Fruit fly (Drosophila melanogaster) whole organism, embryonic: ENCODE measurements around the gene CG42784.

Experiments
- Asciz ChIP-seq: fragments of 200-800 bp; sonication (Bioruptor generic); optimal IDR thresholded peaks from 2 replicates; lab custom pipeline; 2017; ENCODE audit warnings: missing biosample characterization, mild to moderate bottlenecking, missing genetic modification characterization, missing genetic modification reagents
- CG11504 ChIP-seq: fragments of 200-800 bp; sonication (Bioruptor generic); optimal IDR thresholded peaks from 3 replicates; lab custom pipeline; 2019; ENCODE audit warnings: missing biosample characterization, mild to moderate bottlenecking, missing genetic modification characterization, moderate library complexity
- CG12391 ChIP-seq: fragments of 200-800 bp; sonication (Bioruptor generic); optimal IDR thresholded peaks from 3 replicates; lab custom pipeline; 2018; ENCODE audit warnings: missing biosample characterization, mild to moderate bottlenecking, missing genetic modification characterization, moderate library complexity
- CG1832 ChIP-seq: fragments of 200-800 bp; sonication (Bioruptor generic); optimal IDR thresholded peaks from 2 replicates; lab custom pipeline; 2017; ENCODE audit warnings: missing biosample characterization, mild to moderate bottlenecking, missing genetic modification characterization, inconsistent platforms
- CG2199 ChIP-seq: fragments of 200-800 bp; sonication (Bioruptor generic); IDR thresholded peaks from 3 replicates; pipeline ENCODE4 v1.3.6; 2022; ENCODE audit warnings: missing biosample characterization, missing genetic modification characterization
- CG2712 ChIP-seq: fragments of 200-800 bp; optimal IDR thresholded peaks from 3 replicates; lab custom pipeline; 2019; ENCODE audit warnings: missing biosample characterization, mild to moderate bottlenecking, missing genetic modification characterization, moderate library complexity
- CG3281 ChIP-seq: fragments of 200-800 bp; sonication (Bioruptor generic); optimal IDR thresholded peaks from 3 replicates; lab custom pipeline; 2017; ENCODE audit warnings: missing biosample characterization, mild to moderate bottlenecking, missing genetic modification characterization
- CG3407 ChIP-seq: fragments of 200-800 bp; sonication (Bioruptor generic); optimal IDR thresholded peaks from 2 replicates; lab custom pipeline; 2018; ENCODE audit warnings: missing biosample characterization, mild to moderate bottlenecking, missing genetic modification characterization
- CG4404 ChIP-seq: fragments of 200-800 bp; sonication (Bioruptor generic); IDR thresholded peaks from 2 replicates; pipeline ENCODE4 v1.3.6; 2022; ENCODE audit warnings: missing biosample characterization, missing genetic modification characterization
- CG6765 ChIP-seq: fragments of 200-800 bp; sonication (Bioruptor generic); optimal IDR thresholded peaks from 3 replicates; lab custom pipeline; 2017; ENCODE audit warnings: missing biosample characterization, mild to moderate bottlenecking, missing genetic modification characterization
- D ChIP-seq, 2 experiments: fragments of 200-800 bp in 1 of 2; fragments of >200 bp in 1 of 2; sonication (Bioruptor generic) in 1 of 2; optimal IDR thresholded peaks; 2 replicates in 1 of 2; 3 replicates in 1 of 2; lab custom pipeline; 2017; ENCODE audit warnings: mild to moderate bottlenecking in 1 of 2, missing biosample characterization in 1 of 2, missing genetic modification characterization in 1 of 2, missing genetic modification reagents in 1 of 2
- Doc2 ChIP-seq: fragments of 200-800 bp; sonication (Bioruptor generic); IDR thresholded peaks from 2 replicates; pipeline ENCODE4 v1.3.6; 2022; ENCODE audit warnings: missing biosample characterization, missing genetic modification characterization
- Doc3 ChIP-seq: fragments of 200-800 bp; sonication (Bioruptor generic); IDR thresholded peaks from 3 replicates; pipeline ENCODE4 v1.3.6; 2022; ENCODE audit warnings: missing biosample characterization, missing genetic modification characterization; ENCODE audit not compliant: partially characterized antibody
- ERR ChIP-seq: fragments of 200-800 bp; sonication (Bioruptor generic); optimal IDR thresholded peaks from 2 replicates; lab custom pipeline; 2016; ENCODE audit warnings: missing biosample characterization, missing genetic modification characterization
- Eip74EF ChIP-seq, 2 experiments: fragments of 200-800 bp in 1 of 2; fragments of >200 bp in 1 of 2; sonication (Bioruptor generic) in 1 of 2; optimal IDR thresholded peaks; 2 replicates each; lab custom pipeline; 2017 to 2019; ENCODE audit warnings: missing biosample characterization in 2 of 2, missing genetic modification characterization in 2 of 2, mild to moderate bottlenecking in 1 of 2, moderate library complexity in 1 of 2
- Ets65A ChIP-seq: fragments of 200-800 bp; sonication (Bioruptor generic); peaks from one replicate; lab custom pipeline; 2016; ENCODE audit warnings: missing biosample characterization, missing genetic modification characterization
- Fer1 ChIP-seq: fragments of 200-800 bp; sonication (Bioruptor generic); optimal IDR thresholded peaks from 2 replicates; lab custom pipeline; 2017; ENCODE audit warnings: missing biosample characterization, mild to moderate bottlenecking, missing genetic modification characterization
- Max ChIP-seq: fragments of 200-800 bp; sonication (Bioruptor generic); optimal IDR thresholded peaks from 2 replicates; lab custom pipeline; 2016; ENCODE audit warnings: missing biosample characterization, mild to moderate bottlenecking, missing genetic modification characterization
- Med ChIP-seq: fragments of 200-800 bp; sonication (Bioruptor generic); peaks from one replicate; lab custom pipeline; 2016; ENCODE audit warnings: missing biosample characterization, missing genetic modification characterization, mild to moderate bottlenecking, inconsistent platforms, moderate library complexity
- Opbp ChIP-seq: fragments of 200-800 bp; sonication (Bioruptor generic); IDR thresholded peaks from 3 replicates; pipeline ENCODE4 v1.3.6; 2022; ENCODE audit warnings: missing biosample characterization, missing genetic modification characterization; ENCODE audit not compliant: partially characterized antibody
- Pdp1 ChIP-seq, 2 experiments: fragments of 200-800 bp; sonication (Bioruptor generic); optimal IDR thresholded peaks; 3 replicates each; lab custom pipeline; 2016; ENCODE audit warnings: missing biosample characterization in 2 of 2, missing genetic modification characterization in 2 of 2, mild to moderate bottlenecking in 1 of 2, moderate library complexity in 1 of 2
- Stat92E ChIP-seq, 3 experiments: fragments of >200 bp in 2 of 3; fragments of 200-800 bp in 1 of 3; sonication (Bioruptor generic) in 1 of 3; optimal IDR thresholded peaks; 2 replicates each; lab custom pipeline; 2017 to 2019; ENCODE audit warnings: missing biosample characterization in 3 of 3, missing genetic modification characterization in 3 of 3, mild to moderate bottlenecking in 1 of 3, moderate library complexity in 1 of 3
- ara ChIP-seq: fragments of 200-800 bp; sonication (Bioruptor generic); IDR thresholded peaks from 2 replicates; pipeline ENCODE4 v1.3.6; 2022; ENCODE audit warnings: missing biosample characterization, missing genetic modification characterization
- bsh ChIP-seq, 2 experiments: fragments of 200-800 bp; sonication (Bioruptor generic); optimal IDR thresholded peaks; 2 replicates each; lab custom pipeline; 2017 to 2018; ENCODE audit warnings: mild to moderate bottlenecking in 2 of 2, missing biosample characterization in 2 of 2, missing genetic modification characterization in 2 of 2, moderate library complexity in 1 of 2
- chinmo ChIP-seq: fragments of 200-800 bp; sonication (Bioruptor generic); IDR thresholded peaks from 4 replicates; pipeline ENCODE4 v1.3.6; 2022; ENCODE audit warnings: missing biosample characterization, missing genetic modification characterization; ENCODE audit not compliant: partially characterized antibody
- dimm ChIP-seq: fragments of 200-800 bp; sonication (Bioruptor generic); IDR thresholded peaks from 2 replicates; pipeline ENCODE4 v1.3.6; 2022; ENCODE audit warnings: missing biosample characterization, missing genetic modification characterization
- dysf ChIP-seq: fragments of 200-800 bp; sonication (Bioruptor generic); IDR thresholded peaks from 3 replicates; pipeline ENCODE4 v1.3.6; 2022; ENCODE audit warnings: missing biosample characterization, missing genetic modification characterization
- ftz-f1 ChIP-seq: fragments of 200-800 bp; sonication (Bioruptor generic); optimal IDR thresholded peaks from 2 replicates; lab custom pipeline; 2016; ENCODE audit warnings: missing biosample characterization, missing genetic modification characterization
- grn ChIP-seq: fragments of 200-800 bp; sonication (Bioruptor generic); optimal IDR thresholded peaks from 3 replicates; lab custom pipeline; 2017; ENCODE audit warnings: missing biosample characterization, missing genetic modification characterization
- ham ChIP-seq: fragments of 200-800 bp; sonication (Bioruptor generic); IDR thresholded peaks from 2 replicates; pipeline ENCODE4 v1.3.6; 2022; ENCODE audit warnings: missing biosample characterization, missing genetic modification characterization
- jing ChIP-seq: fragments of 200-800 bp; sonication (Bioruptor generic); optimal IDR thresholded peaks from 2 replicates; lab custom pipeline; 2018; ENCODE audit warnings: missing biosample characterization, mild to moderate bottlenecking, missing genetic modification characterization
- klu ChIP-seq: fragments of 200-800 bp; sonication (Bioruptor generic); IDR thresholded peaks from 2 replicates; pipeline ENCODE4 v1.3.6; 2022; ENCODE audit warnings: missing biosample characterization, missing genetic modification characterization
- knrl ChIP-seq: fragments of 200-800 bp; sonication (Bioruptor generic); IDR thresholded peaks from 3 replicates; pipeline ENCODE4 v1.3.6; 2022; ENCODE audit warnings: missing biosample characterization, missing genetic modification characterization; ENCODE audit not compliant: partially characterized antibody
- mld ChIP-seq: fragments of 200-800 bp; sonication (Bioruptor generic); IDR thresholded peaks from 3 replicates; pipeline ENCODE4 v1.3.6; 2022; ENCODE audit warnings: missing biosample characterization, missing genetic modification characterization; ENCODE audit not compliant: partially characterized antibody
- nerfin-2 ChIP-seq: fragments of 200-800 bp; sonication (Bioruptor generic); IDR thresholded peaks from 2 replicates; pipeline ENCODE4 v1.3.6; 2022; ENCODE audit warnings: missing biosample characterization, missing genetic modification characterization; ENCODE audit not compliant: partially characterized antibody
- stwl ChIP-seq: fragments of 200-800 bp; sonication (Bioruptor generic); optimal IDR thresholded peaks from 3 replicates; lab custom pipeline; 2018; ENCODE audit warnings: missing biosample characterization, mild to moderate bottlenecking, missing genetic modification characterization, moderate library complexity
- sug ChIP-seq: fragments of 200-800 bp; optimal IDR thresholded peaks from 2 replicates; lab custom pipeline; 2019; ENCODE audit warnings: missing biosample characterization, mild to moderate bottlenecking, missing genetic modification characterization, moderate library complexity
- vnd ChIP-seq: fragments of 200-800 bp; sonication (Bioruptor generic); IDR thresholded peaks from 3 replicates; pipeline ENCODE4 v1.3.6; 2022; ENCODE audit warnings: missing biosample characterization, missing genetic modification characterization; ENCODE audit not compliant: partially characterized antibody
- z ChIP-seq: fragments of 200-800 bp; sonication (Bioruptor generic); IDR thresholded peaks from 3 replicates; pipeline ENCODE4 v1.3.6; 2022; ENCODE audit warnings: missing biosample characterization, missing genetic modification characterization

Gene CG42784

dm6 chr2L:13500416-13500815, 85.2 kb downstream of the CG42784 start (continued):
- TF ChIP-seq Fer1 (GFP tag; lab: Kevin White, UChicago) (no peak), klu (GFP tag; lab: Robert Waterston, UW) (no peak), ftz-f1 (GFP tag; lab: Kevin White, UChicago) (no peak), Eip74EF (GFP tag; optimal IDR thresholded peaks at IDR 0.05; lab: Kevin White, UChicago) (no peak), CG11504 (tag; lab: Kevin White, UChicago) (no peak), Doc2 (no peak), grn (GFP tag; lab: Kevin White, UChicago) (no peak), CG4404 (no peak), ERR (no peak), Stat92E (GFP tag; optimal IDR thresholded peaks at IDR 0.05; lab: Kevin White, UChicago) (no peak), Asciz (GFP tag; lab: Kevin White, UChicago) (no peak), Opbp (GFP tag; lab: Robert Waterston, UW) (no peak), CG1832 (GFP tag; lab: Kevin White, UChicago) (no peak), CG3407 (no peak), jing (GFP tag; lab: Kevin White, UChicago) (no peak), Max (no peak), nerfin-2 (GFP tag; lab: Robert Waterston, UW) (no peak), CG12391 (tag; lab: Kevin White, UChicago) (no peak), stwl (tag; lab: Kevin White, UChicago) (peak; percentile 42), Doc3 (GFP tag; lab: Robert Waterston, UW) (no peak), CG6765 (GFP tag; lab: Kevin White, UChicago) (no peak), Med (GFP tag; lab: Kevin White, UChicago) (no peak), z (no peak), dimm (GFP tag; lab: Robert Waterston, UW) (no peak), CG2712 (no peak), vnd (no peak), sug (no peak), CG2199 (GFP tag; lab: Robert Waterston, UW) (peak; percentile 80; the same call in 2 of the 3 replicates), D (optimal IDR thresholded peaks at IDR 0.05; lab: Kevin White, UChicago) (no peak), D (GFP tag; optimal IDR thresholded peaks at IDR 0.05; lab: Kevin White, UChicago) (no peak), knrl (GFP tag; lab: Robert Waterston, UW) (peak; percentile 43; the same call in 1 of the 3 replicates), bsh (GFP tag; optimal IDR thresholded peaks at IDR 0.05; lab: Kevin White, UChicago) (no peak), ham (GFP tag; lab: Robert Waterston, UW) (no peak)

- TF ChIP-seq Med (GFP tag; lab: Kevin White, UChicago): peak; percentile 60
- TF ChIP-seq Pdp1 (GFP tag; optimal IDR thresholded peaks at IDR 0.05; lab: Kevin White, UChicago): peak in 1 of 2 experiments; percentile 15
- peak; percentile 66 for TF ChIP-seq Ets65A (GFP tag; lab: Kevin White, UChicago)
- 0 out of 3 replicates have a peak, but pooled peaks have one; percentile 15 for TF ChIP-seq dysf (GFP tag; lab: Robert Waterston, UW)
- no peak for TF ChIP-seq Asciz (GFP tag; lab: Kevin White, UChicago)
- TF ChIP-seq mld (GFP tag; lab: Robert Waterston, UW): 0 out of 3 replicates have a peak, but pooled peaks have one; percentile 45
- TF ChIP-seq knrl (GFP tag; lab: Robert Waterston, UW): 0 out of 3 replicates have a peak, but pooled peaks have one; percentile 18
- TF ChIP-seq ara (GFP tag; lab: Robert Waterston, UW): no peak
- TF ChIP-seq CG3281: no peak
- TF ChIP-seq chinmo (GFP tag; lab: Robert Waterston, UW): 0 out of 4 replicates have a peak, but pooled peaks have one; percentile 13
- TF ChIP-seq CG1832 (GFP tag; lab: Kevin White, UChicago): peak; percentile 11
Measured at dm6 chr2L:13509533-13510240, 94.5 kb downstream of the CG42784 start.
